Worm (Caenorhabditis elegans): ENCODE data around the gene cst-2.

The cst-2 gene

ce11 chrX:4317095-4317494, 18.8 kb downstream of the cst-2 start:
- TF ChIP-seq lim-7 (GFP tag; IDR thresholded peaks at IDR 0.05) (no peak), zag-1 (tag; optimal IDR thresholded peaks at IDR 0.05) (no peak), fkh-10 (GFP tag; optimal IDR thresholded peaks at IDR 0.05) (peak; percentile 82), unc-130 (GFP tag; optimal IDR thresholded peaks at IDR 0.05) (no peak), ces-1 (GFP tag; optimal IDR thresholded peaks at IDR 0.05) (peak; percentile 31)

ce11 chrX:4314939-4315338, 20.9 kb downstream of the cst-2 start:
- TF ChIP-seq D1046.2 (GFP tag; IDR thresholded peaks at IDR 0.05) (no peak), fkh-10 (GFP tag; optimal IDR thresholded peaks at IDR 0.05) (peak; percentile 90), dmd-9 (GFP tag; IDR thresholded peaks at IDR 0.05) (no peak), ces-1 (GFP tag; optimal IDR thresholded peaks at IDR 0.05) (peak; percentile 83), ctbp-1 (GFP tag; IDR thresholded peaks at IDR 0.05) (peak; percentile 65)

- TF ChIP-seq ZK546.5 (tag; optimal IDR thresholded peaks at IDR 0.05) (no peak), aha-1 (tag) (no peak), R02D3.7 (tag; optimal IDR thresholded peaks at IDR 0.05) (no peak), zfp-3 (GFP tag; conservative IDR thresholded peaks at IDR 0.05) (no peak), daf-8 (GFP tag; IDR thresholded peaks at IDR 0.05) (no peak), egl-43 (GFP tag; IDR thresholded peaks at IDR 0.05) (no peak), set-16 (GFP tag; IDR thresholded peaks at IDR 0.05) (no peak), attf-4 (tag; optimal IDR thresholded peaks at IDR 0.05) (no peak), Y75B8A.6 (GFP tag; IDR thresholded peaks at IDR 0.05) (no peak), unc-130 (GFP tag; optimal IDR thresholded peaks at IDR 0.05) (no peak), spr-1 (tag; optimal IDR thresholded peaks at IDR 0.05) (no peak), lin-13 (GFP tag; optimal IDR thresholded peaks at IDR 0.05) (no peak), hlh-30 (tag; optimal IDR thresholded peaks at IDR 0.05; ENCODE audit: insufficient read depth) (no peak), hlh-11 (tag; optimal IDR thresholded peaks at IDR 0.05) (no peak)
Measured at ce11 chrX:4311668-4312067, 24.2 kb downstream of the cst-2 start, which contains the start of gene C52B9.8. TSS of gene C52B9.8 (minus strand) at chrX:4311768.

ce11 chrX:4307559-4308005, 28.3 kb downstream of the cst-2 start:
- TF ChIP-seq rbr-2 (tag; optimal IDR thresholded peaks at IDR 0.05) (peak; percentile 37), mes-2 (tag; optimal IDR thresholded peaks at IDR 0.05; ENCODE audit: poor library complexity, severe bottlenecking) (no peak), fkh-10 (GFP tag; optimal IDR thresholded peaks at IDR 0.05) (no peak), cey-2 (tag; optimal IDR thresholded peaks at IDR 0.05; ENCODE audit: borderline replicate concordance, insufficient read depth) (no peak), aha-1 (tag) (peak; percentile 43), mdl-1 (tag; optimal IDR thresholded peaks at IDR 0.05) (no peak), ceh-20 (GFP tag; IDR thresholded peaks at IDR 0.05) (peak; percentile 34; the same call in 1 of the 2 replicates), fos-1 (tag; optimal IDR thresholded peaks at IDR 0.05) (no peak), egl-43 (GFP tag; IDR thresholded peaks at IDR 0.05) (no peak), zfp-2 (tag; optimal IDR thresholded peaks at IDR 0.05) (no peak), nhr-76 (tag; optimal IDR thresholded peaks at IDR 0.05) (no peak), nhr-111 (GFP tag; optimal IDR thresholded peaks at IDR 0.05) (no peak), skn-1 (tag; optimal IDR thresholded peaks at IDR 0.05) (no peak), lin-15B (tag; optimal IDR thresholded peaks at IDR 0.05) (no peak), ama-1 (optimal IDR thresholded peaks at IDR 0.05) (no peak), zip-11 (GFP tag; IDR thresholded peaks at IDR 0.05) (no peak), nhr-41 (GFP tag; IDR thresholded peaks at IDR 0.05) (no peak), nhr-48 (tag; optimal IDR thresholded peaks at IDR 0.05) (no peak), F26F4.8 (GFP tag; conservative IDR thresholded peaks at IDR 0.05) (no peak), lin-1 (GFP tag; IDR thresholded peaks at IDR 0.05) (no peak), set-16 (GFP tag; IDR thresholded peaks at IDR 0.05) (no peak), ctbp-1 (GFP tag; IDR thresholded peaks at IDR 0.05) (0 out of 2 replicates have a peak, but pooled peaks have one; percentile 8), dpl-1 (GFP tag; optimal IDR thresholded peaks at IDR 0.05) (peak; percentile 39), daf-16 (GFP tag; optimal IDR thresholded peaks at IDR 0.05) (no peak), daf-16 (tag; optimal IDR thresholded peaks at IDR 0.05) (peak; percentile 67), F10B5.3 (tag; optimal IDR thresholded peaks at IDR 0.05) (no peak), ZK546.5 (tag; optimal IDR thresholded peaks at IDR 0.05) (no peak), nhr-10 (tag; optimal IDR thresholded peaks at IDR 0.05) (no peak), mep-1 (tag; optimal IDR thresholded peaks at IDR 0.05) (peak; percentile 62), dve-1 (tag; optimal IDR thresholded peaks at IDR 0.05; ENCODE audit: insufficient read depth) (no peak), Y5F2A.4 (GFP tag; optimal IDR thresholded peaks at IDR 0.05) (no peak), T26A8.4 (GFP tag; IDR thresholded peaks at IDR 0.05) (no peak)
